Worm (Caenorhabditis elegans) whole organism, L2 larva: ENCODE measurements around the gene clk-2.
A peak's percentile ranks its signal among the peaks of the same experiment; 100 is the strongest.

ENCODE experiments used
- C34F6.9 ChIP-seq: fragments of 150-350 bp; optimal IDR thresholded peaks from 2 replicates; lab custom pipeline; 2014; ENCODE audit warnings: missing biosample characterization, missing genetic modification characterization
- F13H6.1 ChIP-seq: sonication (generic microtip); optimal IDR thresholded peaks from 2 replicates; lab custom pipeline; 2016; ENCODE audit warnings: missing genetic modification characterization, missing compliant biosample characterization
- Y55F3AM.14 ChIP-seq: fragments of 200-800 bp; sonication (Bioruptor generic); optimal IDR thresholded peaks from 2 replicates; lab custom pipeline; 2018; ENCODE audit warnings: mild to moderate bottlenecking, missing genetic modification characterization, missing compliant biosample characterization
- ZK546.5 ChIP-seq: sonication (generic microtip); optimal IDR thresholded peaks from 2 replicates; lab custom pipeline; 2017; ENCODE audit warnings: missing biosample characterization, missing genetic modification characterization
- alr-1 ChIP-seq: fragments of 150-350 bp; optimal IDR thresholded peaks from 2 replicates; lab custom pipeline; 2014; ENCODE audit warnings: missing biosample characterization, missing genetic modification characterization
- ama-1 ChIP-seq: fragments of 150-350 bp; optimal IDR thresholded peaks from 2 replicates; lab custom pipeline; 2018; ENCODE audit warnings: inconsistent platforms
- blmp-1 ChIP-seq: sonication (generic microtip); optimal IDR thresholded peaks from 2 replicates; lab custom pipeline; 2017; ENCODE audit warnings: missing genetic modification characterization, mild to moderate bottlenecking, missing compliant biosample characterization, antibody characterized with exemption, moderate library complexity; ENCODE audit not compliant: insufficient read depth
- ceh-16 ChIP-seq: fragments of 150-350 bp; optimal IDR thresholded peaks from 2 replicates; lab custom pipeline; 2014; ENCODE audit warnings: missing biosample characterization, missing genetic modification characterization
- ceh-82 ChIP-seq: fragments of 150-350 bp; optimal IDR thresholded peaks from 2 replicates; lab custom pipeline; 2014; ENCODE audit warnings: missing biosample characterization, missing genetic modification characterization
- crh-2 ChIP-seq: sonication (generic microtip); optimal IDR thresholded peaks from 2 replicates; lab custom pipeline; 2017; ENCODE audit warnings: missing biosample characterization, missing genetic modification characterization
- dmd-4 ChIP-seq: sonication (generic microtip); optimal IDR thresholded peaks from 2 replicates; lab custom pipeline; 2017; ENCODE audit warnings: missing biosample characterization, missing genetic modification characterization
- egl-27 ChIP-seq: sonication (generic microtip); optimal IDR thresholded peaks from 3 replicates; lab custom pipeline; 2017; ENCODE audit warnings: missing biosample characterization, missing genetic modification reagents, missing genetic modification characterization
- elt-3 ChIP-seq: sonication (generic microtip); optimal IDR thresholded peaks from 2 replicates; lab custom pipeline; 2017; ENCODE audit warnings: missing biosample characterization, missing genetic modification characterization
- gmeb-1 ChIP-seq: fragments of 150-350 bp; optimal IDR thresholded peaks from 2 replicates; lab custom pipeline; 2014; ENCODE audit warnings: missing biosample characterization, missing genetic modification characterization
- lin-11 ChIP-seq: fragments of 150-350 bp; sonication (generic microtip); optimal IDR thresholded peaks from 2 replicates; lab custom pipeline; 2014; ENCODE audit warnings: missing biosample characterization, missing genetic modification characterization, inconsistent platforms, mixed read lengths
- lin-39 ChIP-seq: fragments of 150-350 bp; optimal IDR thresholded peaks from 2 replicates; lab custom pipeline; 2014; ENCODE audit warnings: missing biosample characterization, missing genetic modification reagents, missing genetic modification characterization
- lsy-2 ChIP-seq, 2 experiments: fragments of 150-350 bp in 1 of 2; sonication (generic microtip) in 1 of 2; optimal IDR thresholded peaks; 2 replicates each; lab custom pipeline; 2014 to 2017; ENCODE audit warnings: missing biosample characterization in 2 of 2, missing genetic modification characterization in 2 of 2
- mab-5 ChIP-seq: fragments of 150-350 bp; optimal IDR thresholded peaks from 2 replicates; lab custom pipeline; 2014; ENCODE audit warnings: missing biosample characterization, missing genetic modification characterization
- mbf-1 ChIP-seq: sonication (generic microtip); optimal IDR thresholded peaks from 2 replicates; lab custom pipeline; 2017; ENCODE audit warnings: missing biosample characterization, missing genetic modification characterization
- mdl-1 ChIP-seq, 2 experiments: fragments of 150-350 bp in 1 of 2; sonication (generic microtip) in 1 of 2; optimal IDR thresholded peaks; 2 replicates each; lab custom pipeline; 2017; ENCODE audit warnings: missing biosample characterization in 2 of 2, missing genetic modification characterization in 2 of 2
- nhr-11 ChIP-seq: fragments of 150-350 bp; optimal IDR thresholded peaks from 2 replicates; lab custom pipeline; 2014; ENCODE audit warnings: missing biosample characterization, missing genetic modification characterization
- nhr-12 ChIP-seq: fragments of 150-350 bp; optimal IDR thresholded peaks from 2 replicates; lab custom pipeline; 2014; ENCODE audit warnings: missing biosample characterization, missing genetic modification characterization
- nhr-129 ChIP-seq: fragments of 150-350 bp; optimal IDR thresholded peaks from 2 replicates; lab custom pipeline; 2014; ENCODE audit warnings: missing biosample characterization, missing genetic modification characterization
- nhr-21 ChIP-seq: fragments of 150-350 bp; optimal IDR thresholded peaks from 2 replicates; lab custom pipeline; 2014; ENCODE audit warnings: missing biosample characterization, missing genetic modification characterization
- nhr-237 ChIP-seq: fragments of 150-350 bp; optimal IDR thresholded peaks from 2 replicates; lab custom pipeline; 2014; ENCODE audit warnings: missing biosample characterization, missing genetic modification characterization
- nhr-25 ChIP-seq: fragments of 150-350 bp; sonication (generic microtip); optimal IDR thresholded peaks from 3 replicates; lab custom pipeline; 2014; ENCODE audit warnings: missing biosample characterization, missing genetic modification characterization
- nhr-6 ChIP-seq: fragments of 150-350 bp; optimal IDR thresholded peaks from 2 replicates; lab custom pipeline; 2014; ENCODE audit warnings: missing biosample characterization, missing genetic modification characterization
- nhr-77 ChIP-seq: fragments of 150-350 bp; optimal IDR thresholded peaks from 2 replicates; lab custom pipeline; 2014; ENCODE audit warnings: missing biosample characterization, missing genetic modification characterization
- peb-1 ChIP-seq: fragments of 150-350 bp; optimal IDR thresholded peaks from 2 replicates; lab custom pipeline; 2014; ENCODE audit warnings: missing biosample characterization, missing genetic modification characterization
- sem-4 ChIP-seq: fragments of 150-350 bp; optimal IDR thresholded peaks from 2 replicates; lab custom pipeline; 2014; ENCODE audit warnings: missing biosample characterization, missing genetic modification reagents, missing genetic modification characterization
- skn-1 ChIP-seq: sonication (generic microtip); optimal IDR thresholded peaks from 2 replicates; lab custom pipeline; 2017; ENCODE audit warnings: missing biosample characterization, missing genetic modification characterization
- sma-3 ChIP-seq: sonication (generic microtip); optimal IDR thresholded peaks from 2 replicates; lab custom pipeline; 2016; ENCODE audit warnings: missing genetic modification reagents, missing genetic modification characterization, missing compliant biosample characterization
- sma-9 ChIP-seq, 2 experiments: fragments of 150-350 bp in 1 of 2; sonication (generic microtip) in 1 of 2; optimal IDR thresholded peaks; 2 replicates each; lab custom pipeline; 2014 to 2016; ENCODE audit warnings: missing genetic modification characterization in 2 of 2, mild to moderate bottlenecking in 1 of 2, missing biosample characterization in 1 of 2, missing compliant biosample characterization in 1 of 2, missing genetic modification reagents in 1 of 2, moderate library complexity in 1 of 2
- unc-39 ChIP-seq: fragments of 150-350 bp; optimal IDR thresholded peaks from 2 replicates; lab custom pipeline; 2014; ENCODE audit warnings: missing biosample characterization, missing genetic modification characterization
- unc-55 ChIP-seq: fragments of 150-350 bp; sonication (generic microtip); optimal IDR thresholded peaks from 3 replicates; lab custom pipeline; 2014; ENCODE audit warnings: missing biosample characterization, missing genetic modification reagents, missing genetic modification characterization
- unc-62 ChIP-seq: fragments of 150-350 bp; optimal IDR thresholded peaks from 2 replicates; lab custom pipeline; 2014; ENCODE audit warnings: missing biosample characterization, missing genetic modification reagents, missing genetic modification characterization
- zag-1 ChIP-seq: fragments of 150-350 bp; optimal IDR thresholded peaks from 2 replicates; lab custom pipeline; 2014; ENCODE audit warnings: missing biosample characterization, missing genetic modification characterization
- ztf-11 ChIP-seq: sonication (generic microtip); optimal IDR thresholded peaks from 2 replicates; lab custom pipeline; 2017; ENCODE audit warnings: missing biosample characterization, missing genetic modification characterization
- ztf-4 ChIP-seq: fragments of 150-350 bp; optimal IDR thresholded peaks from 2 replicates; lab custom pipeline; 2014; ENCODE audit warnings: missing biosample characterization, missing genetic modification characterization

clk-2 gene

ce11 chrIII:7518424-7518823 is at the start of gene clk-2:
TSS of gene clk-2 (minus strand) at chrIII:7518524.
- TF ChIP-seq C34F6.9 (tag; lab: Kevin White, UChicago) (no peak), nhr-25 (tag; lab: Kevin White, UChicago) (no peak), lsy-2 (tag; optimal IDR thresholded peaks at IDR 0.05; lab: Kevin White, UChicago) (no peak), egl-27 (tag; lab: Kevin White, UChicago) (no peak), blmp-1 (tag; lab: Kevin White, UChicago) (no peak), elt-3 (tag; lab: Kevin White, UChicago) (no peak), nhr-129 (tag; lab: Kevin White, UChicago) (no peak)

ce11 chrIII:7566098-7566497 is 47.8 kb upstream of the clk-2 start, which contains the start of gene ttr-32:
TSS of gene ttr-32 (plus strand) at chrIII:7566411.
- TF ChIP-seq nhr-77 (tag; lab: Kevin White, UChicago) (no peak), ztf-11 (tag; lab: Kevin White, UChicago) (no peak), nhr-25 (tag; lab: Kevin White, UChicago) (peak; percentile 56), sma-3 (GFP tag; lab: Kevin White, UChicago) (peak; percentile 41), nhr-11 (tag; lab: Kevin White, UChicago) (no peak), blmp-1 (tag; lab: Kevin White, UChicago) (no peak)
- TF ChIP-seq, all 48 proteins: peak for 2

ce11 chrIII:7565247-7565646 is 46.9 kb upstream of the clk-2 start, which contains the start of gene ttr-8:
TSS of gene ttr-8 (minus strand) at chrIII:7565347.
- TF ChIP-seq ZK546.5 (tag; lab: Kevin White, UChicago) (no peak), ceh-16 (tag; lab: Kevin White, UChicago) (no peak), Y55F3AM.14 (GFP tag; lab: Kevin White, UChicago) (no peak), unc-55 (GFP tag; lab: Kevin White, UChicago) (no peak), mab-5 (tag; lab: Kevin White, UChicago) (no peak), gmeb-1 (no peak), ztf-11 (tag; lab: Kevin White, UChicago) (no peak), nhr-12 (no peak), nhr-129 (tag; lab: Kevin White, UChicago) (no peak), sem-4 (tag; lab: Kevin White, UChicago) (no peak)

- TF ChIP-seq egl-27 (tag; lab: Kevin White, UChicago) = no peak
- no peak for TF ChIP-seq dmd-4 (tag; lab: Kevin White, UChicago)
- no peak for TF ChIP-seq sma-3 (GFP tag; lab: Kevin White, UChicago)
- TF ChIP-seq nhr-237 (tag; lab: Kevin White, UChicago) = no peak
- TF ChIP-seq lin-11 (tag; lab: Kevin White, UChicago) = no peak
- TF ChIP-seq skn-1 (tag; lab: Kevin White, UChicago) = no peak
- TF ChIP-seq ztf-4 (tag; lab: Kevin White, UChicago) = no peak
- TF ChIP-seq zag-1 (tag; lab: Kevin White, UChicago) = no peak
- no peak for TF ChIP-seq ceh-82 (tag; lab: Kevin White, UChicago)
- no peak for TF ChIP-seq crh-2 (tag; lab: Kevin White, UChicago)
- no peak for TF ChIP-seq ztf-11 (tag; lab: Kevin White, UChicago)
- no peak for TF ChIP-seq C34F6.9 (tag; lab: Kevin White, UChicago)
- no peak for TF ChIP-seq sma-9 (GFP tag; optimal IDR thresholded peaks at IDR 0.05; lab: Kevin White, UChicago)
- TF ChIP-seq sma-9 (tag; optimal IDR thresholded peaks at IDR 0.05; lab: Kevin White, UChicago) = no peak
- TF ChIP-seq Y55F3AM.14 (GFP tag; lab: Kevin White, UChicago) = no peak
- no peak for TF ChIP-seq nhr-77 (tag; lab: Kevin White, UChicago)
- no peak for TF ChIP-seq unc-55 (GFP tag; lab: Kevin White, UChicago)
- no peak for TF ChIP-seq nhr-6 (tag; lab: Kevin White, UChicago)
- TF ChIP-seq, all 48 proteins: peak for 0
Measured at ce11 chrIII:7561872-7562271, 43.5 kb upstream of the clk-2 start, which contains the start of gene lgc-12. TSS of gene lgc-12 (plus strand) at chrIII:7562172.

- TF ChIP-seq ZK546.5 (tag; lab: Kevin White, UChicago) (no peak), mdl-1 (tag; optimal IDR thresholded peaks at IDR 0.05; lab: Kevin White, UChicago) (no peak), crh-2 (tag; lab: Kevin White, UChicago) (no peak), unc-62 (GFP tag; lab: Kevin White, UChicago) (peak; percentile 78), sma-9 (GFP tag; optimal IDR thresholded peaks at IDR 0.05; lab: Kevin White, UChicago) (peak; percentile 45), sma-9 (tag; optimal IDR thresholded peaks at IDR 0.05; lab: Kevin White, UChicago) (no peak), blmp-1 (tag; lab: Kevin White, UChicago) (no peak), nhr-237 (tag; lab: Kevin White, UChicago) (no peak), C34F6.9 (tag; lab: Kevin White, UChicago) (peak; percentile 19), nhr-12 (no peak), ztf-11 (tag; lab: Kevin White, UChicago) (no peak), zag-1 (tag; lab: Kevin White, UChicago) (peak; percentile 18), nhr-25 (tag; lab: Kevin White, UChicago) (no peak), nhr-129 (tag; lab: Kevin White, UChicago) (peak; percentile 64), mab-5 (tag; lab: Kevin White, UChicago) (peak; percentile 18), unc-55 (GFP tag; lab: Kevin White, UChicago) (peak; percentile 22), lsy-2 (tag; optimal IDR thresholded peaks at IDR 0.05; lab: Kevin White, UChicago) (peak in 1 of 2 experiments; percentile 42), egl-27 (tag; lab: Kevin White, UChicago) (peak; percentile 32), nhr-21 (tag; lab: Kevin White, UChicago) (no peak), mbf-1 (no peak), peb-1 (no peak), unc-39 (tag; lab: Kevin White, UChicago) (no peak), lin-39 (tag; lab: Kevin White, UChicago) (peak; percentile 52), ama-1 (lab: Kevin White, UChicago) (no peak), alr-1 (tag; lab: Kevin White, UChicago) (no peak), F13H6.1 (tag; lab: Kevin White, UChicago) (peak; percentile 68)
Measured at ce11 chrIII:7559869-7560268, 41.5 kb upstream of the clk-2 start.
